Worm (Caenorhabditis elegans): ENCODE measurements around the gene glb-25.

DNA sequence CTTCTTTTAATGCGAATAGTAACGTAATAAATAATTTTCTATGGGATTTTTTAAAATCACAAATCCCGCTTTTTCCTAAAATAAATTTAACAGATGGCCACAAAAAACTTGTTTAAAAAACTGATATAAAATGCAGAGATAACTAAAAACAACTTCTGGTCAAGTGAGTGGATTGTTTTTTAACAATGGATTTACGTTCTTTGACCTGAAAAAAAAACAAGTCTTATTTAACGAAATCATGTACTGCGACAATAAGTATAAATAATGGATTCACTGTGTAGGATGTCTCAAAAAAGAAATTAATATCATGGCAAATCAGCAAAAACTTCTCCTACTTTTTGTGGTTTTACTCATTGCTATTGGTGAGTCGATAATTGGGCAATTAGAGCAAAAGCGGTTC lies 19.0 kb downstream of the glb-25 start, which contains the start of gene fipr-25:
- TF ChIP-seq ztf-11 (tag; optimal IDR thresholded peaks at IDR 0.05): no peak
- TF ChIP-seq lir-3 (tag; optimal IDR thresholded peaks at IDR 0.05): no peak
- no peak for TF ChIP-seq Y105C5A.15 (GFP tag; IDR thresholded peaks at IDR 0.05)
- TF ChIP-seq mdl-1 (tag; optimal IDR thresholded peaks at IDR 0.05): no peak
- no peak for TF ChIP-seq unc-39 (tag; optimal IDR thresholded peaks at IDR 0.05)
- no peak for TF ChIP-seq ama-1 (optimal IDR thresholded peaks at IDR 0.05)
- TF ChIP-seq T20F7.1 (GFP tag; optimal IDR thresholded peaks at IDR 0.05): no peak
- TF ChIP-seq nhr-25 (tag; optimal IDR thresholded peaks at IDR 0.05; ENCODE audit: borderline replicate concordance, insufficient read depth): no peak
- no peak for TF ChIP-seq lim-7 (GFP tag; IDR thresholded peaks at IDR 0.05)
